Worm (Caenorhabditis elegans): Measurements from ENCODE around the gene T18D3.1.
A peak's percentile ranks its signal among the peaks of the same experiment; 100 is the strongest.

Gene T18D3.1

ce11 chrX:12480447-12480998 lies 26.0 kb downstream of the T18D3.1 start, which contains the start of gene atf-6 (continued):
- TF ChIP-seq nhr-120 (GFP tag; IDR thresholded peaks at IDR 0.05) (no peak), C06A6.2 (GFP tag; conservative IDR thresholded peaks at IDR 0.05) (peak; percentile 57; the same call in 1 of the 2 replicates), madf-3 (GFP tag; IDR thresholded peaks at IDR 0.05) (no peak), hlh-26 (GFP tag; conservative IDR thresholded peaks at IDR 0.05) (no peak), ztf-22 (GFP tag; optimal IDR thresholded peaks at IDR 0.05) (no peak), ceh-91 (GFP tag; IDR thresholded peaks at IDR 0.05) (no peak), dpl-1 (GFP tag; optimal IDR thresholded peaks at IDR 0.05) (no peak), F49E8.2 (tag; optimal IDR thresholded peaks at IDR 0.05; ENCODE audit: insufficient read depth) (no peak), B0261.1 (tag; optimal IDR thresholded peaks at IDR 0.05) (peak; percentile 7), Y79H2A.3 (GFP tag; conservative IDR thresholded peaks at IDR 0.05) (no peak), nfya-1 (tag; optimal IDR thresholded peaks at IDR 0.05; ENCODE audit: borderline replicate concordance, insufficient read depth) (no peak), mcd-1 (GFP tag; IDR thresholded peaks at IDR 0.05) (peak; percentile 97), bed-2 (GFP tag; IDR thresholded peaks at IDR 0.05) (0 out of 2 replicates have a peak, but pooled peaks have one; percentile 40), tbx-9 (tag; optimal IDR thresholded peaks at IDR 0.05; ENCODE audit: borderline replicate concordance) (no peak), snpc-1.1 (tag; optimal IDR thresholded peaks at IDR 0.05; ENCODE audit: insufficient read depth) (no peak), mxl-1 (tag; optimal IDR thresholded peaks at IDR 0.05) (no peak), ztf-25 (GFP tag; IDR thresholded peaks at IDR 0.05) (0 out of 2 replicates have a peak, but pooled peaks have one; percentile 44), attf-6 (GFP tag; IDR thresholded peaks at IDR 0.05) (no peak), akir-1 (GFP tag; optimal IDR thresholded peaks at IDR 0.05) (no peak), lin-26 (GFP tag; IDR thresholded peaks at IDR 0.05) (no peak), hmg-20 (GFP tag; IDR thresholded peaks at IDR 0.05) (no peak), aptf-3 (GFP tag; IDR thresholded peaks at IDR 0.05) (no peak), sptf-2 (GFP tag; optimal IDR thresholded peaks at IDR 0.05) (no peak), ceh-27 (GFP tag; optimal IDR thresholded peaks at IDR 0.05) (peak; percentile 88), hlh-12 (tag; optimal IDR thresholded peaks at IDR 0.05) (no peak), T26A5.8 (tag; optimal IDR thresholded peaks at IDR 0.05) (no peak), die-1 (tag; optimal IDR thresholded peaks at IDR 0.05) (no peak), K12H6.12 (tag; optimal IDR thresholded peaks at IDR 0.05) (peak; percentile 96), snpc-1.3 (tag; optimal IDR thresholded peaks at IDR 0.05; ENCODE audit: insufficient read depth) (no peak), nhr-179 (tag; optimal IDR thresholded peaks at IDR 0.05) (no peak), hsf-1 (GFP tag; IDR thresholded peaks at IDR 0.05) (no peak), lsl-1 (GFP tag; optimal IDR thresholded peaks at IDR 0.05) (no peak), zim-3 (tag; optimal IDR thresholded peaks at IDR 0.05) (no peak), lin-54 (GFP tag; optimal IDR thresholded peaks at IDR 0.05) (no peak), F22D6.2 (tag; optimal IDR thresholded peaks at IDR 0.05) (peak; percentile 2), F55B11.4 (tag; optimal IDR thresholded peaks at IDR 0.05; ENCODE audit: borderline replicate concordance, insufficient read depth) (no peak), Y53G8AR.9 (GFP tag; conservative IDR thresholded peaks at IDR 0.05) (peak; percentile 39; the same call in 1 of the 2 replicates), zfh-2 (GFP tag; conservative IDR thresholded peaks at IDR 0.05) (peak; percentile 99), madf-8 (GFP tag; conservative IDR thresholded peaks at IDR 0.05) (no peak), egl-44 (GFP tag; IDR thresholded peaks at IDR 0.05) (peak; percentile 71; the same call in 1 of the 2 replicates), bed-1 (GFP tag; IDR thresholded peaks at IDR 0.05) (no peak), sea-2 (GFP tag; IDR thresholded peaks at IDR 0.05) (no peak), dox-1 (GFP tag; IDR thresholded peaks at IDR 0.05) (peak; percentile 92), madf-10 (tag; optimal IDR thresholded peaks at IDR 0.05) (peak; percentile 55), snpc-3.4 (tag; optimal IDR thresholded peaks at IDR 0.05) (no peak), lin-35 (GFP tag; optimal IDR thresholded peaks at IDR 0.05) (no peak), lag-1 (GFP tag; IDR thresholded peaks at IDR 0.05) (no peak)
